Fruit fly (Drosophila melanogaster) whole organism, adult: Measurements from ENCODE around the gene simj.

Source experiments
- CG11617 ChIP-seq: fragments of 200-800 bp; sonication (Bioruptor generic); optimal IDR thresholded peaks from 2 replicates; lab custom pipeline; 2017; ENCODE audit warnings: mild to moderate bottlenecking, missing biosample characterization, missing genetic modification reagents, missing genetic modification characterization
- CG12768 ChIP-seq: fragments of 200-800 bp; sonication (Bioruptor generic); optimal IDR thresholded peaks from 2 replicates; lab custom pipeline; 2017; ENCODE audit warnings: missing biosample characterization, missing genetic modification characterization, mild to moderate bottlenecking, moderate library complexity, missing genetic modification reagents
- CG14711 ChIP-seq: fragments of 200-800 bp; sonication (Bioruptor generic); optimal IDR thresholded peaks from 2 replicates; lab custom pipeline; 2018; ENCODE audit warnings: missing biosample characterization, mild to moderate bottlenecking, missing genetic modification characterization, moderate library complexity
- CG1620 ChIP-seq: fragments of 200-800 bp; sonication (Bioruptor generic); optimal IDR thresholded peaks from 2 replicates; lab custom pipeline; 2016; ENCODE audit warnings: missing biosample characterization, missing genetic modification characterization
- CG33017 ChIP-seq: fragments of 200-800 bp; sonication (Bioruptor generic); optimal IDR thresholded peaks from 2 replicates; lab custom pipeline; 2018; ENCODE audit warnings: missing biosample characterization, mild to moderate bottlenecking, missing genetic modification characterization, moderate library complexity
- CG5204 ChIP-seq: fragments of 200-800 bp; sonication (Bioruptor generic); optimal IDR thresholded peaks from 2 replicates; lab custom pipeline; 2016; ENCODE audit warnings: missing biosample characterization, missing genetic modification characterization
- CG7045 ChIP-seq: fragments of 200-800 bp; sonication (Bioruptor generic); optimal IDR thresholded peaks from 2 replicates; lab custom pipeline; 2017; ENCODE audit warnings: missing biosample characterization, mild to moderate bottlenecking, missing genetic modification characterization
- CG7101 ChIP-seq: fragments of 200-800 bp; sonication (Bioruptor generic); optimal IDR thresholded peaks from 2 replicates; lab custom pipeline; 2018; ENCODE audit warnings: missing biosample characterization, mild to moderate bottlenecking, missing genetic modification characterization, moderate library complexity
- Clk ChIP-seq: fragments of 200-800 bp; sonication (Bioruptor generic); optimal IDR thresholded peaks from 2 replicates; lab custom pipeline; 2017; ENCODE audit warnings: missing biosample characterization, missing genetic modification characterization
- Crg-1 ChIP-seq: fragments of 200-800 bp; sonication (Bioruptor generic); optimal IDR thresholded peaks from 2 replicates; lab custom pipeline; 2016; ENCODE audit warnings: missing biosample characterization, missing genetic modification characterization
- Hr96 ChIP-seq: fragments of 200-800 bp; sonication (Bioruptor generic); optimal IDR thresholded peaks from 2 replicates; lab custom pipeline; 2016; ENCODE audit warnings: missing biosample characterization, missing genetic modification characterization
- Mnt ChIP-seq: fragments of 200-800 bp; sonication (Bioruptor generic); optimal IDR thresholded peaks from 2 replicates; lab custom pipeline; 2016; ENCODE audit warnings: missing biosample characterization, mild to moderate bottlenecking, missing genetic modification characterization
- bab1 ChIP-seq: fragments of 200-800 bp; sonication (Bioruptor generic); optimal IDR thresholded peaks from 3 replicates; lab custom pipeline; 2019; ENCODE audit warnings: missing biosample characterization, mild to moderate bottlenecking, missing genetic modification characterization, moderate library complexity
- cic ChIP-seq: fragments of 200-800 bp; sonication (Bioruptor generic); optimal IDR thresholded peaks from 2 replicates; lab custom pipeline; 2017; ENCODE audit warnings: missing biosample characterization, mild to moderate bottlenecking, missing genetic modification characterization, moderate library complexity
- cnc ChIP-seq, 2 experiments: fragments of >200 bp; optimal IDR thresholded peaks; 2 replicates each; lab custom pipeline; 2017
- kay ChIP-seq: fragments of 200-800 bp; sonication (Bioruptor generic); peaks from one replicate; lab custom pipeline; 2016; ENCODE audit warnings: missing biosample characterization, missing genetic modification characterization, borderline replicate concordance
- ovo ChIP-seq: fragments of 200-800 bp; sonication (Bioruptor generic); optimal IDR thresholded peaks from 2 replicates; lab custom pipeline; 2016; ENCODE audit warnings: missing biosample characterization, missing genetic modification characterization
- pad ChIP-seq: fragments of 200-800 bp; sonication (Bioruptor generic); optimal IDR thresholded peaks from 3 replicates; lab custom pipeline; 2017; ENCODE audit warnings: missing biosample characterization, missing genetic modification characterization, mild to moderate bottlenecking, moderate library complexity, missing genetic modification reagents
- tj ChIP-seq: fragments of 200-800 bp; sonication (Bioruptor generic); optimal IDR thresholded peaks from 3 replicates; lab custom pipeline; 2017; ENCODE audit warnings: missing biosample characterization, mild to moderate bottlenecking, missing genetic modification characterization, moderate library complexity
- toe ChIP-seq: fragments of 200-800 bp; sonication (Bioruptor generic); optimal IDR thresholded peaks from 2 replicates; lab custom pipeline; 2016; ENCODE audit warnings: missing biosample characterization, missing genetic modification characterization

The simj gene

DNA sequence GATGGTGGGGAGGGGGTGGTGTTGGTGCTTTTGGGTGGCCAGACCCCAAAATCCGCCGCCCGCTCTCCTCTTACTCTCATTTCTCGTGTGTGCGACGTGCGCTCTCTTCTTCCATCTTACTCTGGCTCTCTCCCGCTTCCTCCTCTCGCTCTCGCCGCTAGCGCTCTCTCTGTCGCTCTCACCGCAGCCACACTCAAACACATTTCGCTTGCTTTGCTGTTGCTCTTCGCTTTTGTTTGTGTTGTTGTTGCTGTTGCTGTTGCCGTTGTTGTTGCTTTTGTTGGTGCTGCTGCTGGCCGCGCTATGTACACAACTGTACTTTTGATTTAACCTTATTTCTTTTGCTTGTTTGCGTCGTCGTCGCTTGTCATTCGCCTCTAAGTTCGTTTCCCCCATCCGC is 17.3 kb downstream of the simj start:
- peak; percentile 6 for TF ChIP-seq Crg-1 (GFP tag; lab: Kevin White, UChicago)
- TF ChIP-seq CG14711 (tag; lab: Kevin White, UChicago) = peak; percentile 0
- peak; percentile 34 for TF ChIP-seq Clk (GFP tag; lab: Kevin White, UChicago)
- peak; percentile 26 for TF ChIP-seq CG33017 (tag; lab: Kevin White, UChicago)
- TF ChIP-seq CG7045 = no peak
- no peak for TF ChIP-seq toe
- no peak for TF ChIP-seq CG11617 (GFP tag; lab: Kevin White, UChicago)
- TF ChIP-seq CG12768 (GFP tag; lab: Kevin White, UChicago) = peak; percentile 18
- TF ChIP-seq cic = peak; percentile 49

- TF ChIP-seq cic (peak; percentile 95), cnc (optimal IDR thresholded peaks at IDR 0.05; lab: Kevin White, UChicago) (no peak), CG1620 (GFP tag; lab: Kevin White, UChicago) (peak; percentile 78), Hr96 (peak; percentile 85), ovo (GFP tag; lab: Kevin White, UChicago) (peak; percentile 69), CG11617 (GFP tag; lab: Kevin White, UChicago) (peak; percentile 99), CG12768 (GFP tag; lab: Kevin White, UChicago) (peak; percentile 99), tj (GFP tag; lab: Kevin White, UChicago) (peak; percentile 87), pad (peak; percentile 93), toe (peak; percentile 81), Clk (GFP tag; lab: Kevin White, UChicago) (peak; percentile 97), CG14711 (tag; lab: Kevin White, UChicago) (peak; percentile 92), CG7101 (tag; lab: Kevin White, UChicago) (peak; percentile 97), CG7045 (peak; percentile 98), CG5204 (GFP tag; lab: Kevin White, UChicago) (no peak), kay (GFP tag; lab: Kevin White, UChicago) (peak; percentile 78), bab1 (peak; percentile 90), CG33017 (tag; lab: Kevin White, UChicago) (peak; percentile 97), Crg-1 (GFP tag; lab: Kevin White, UChicago) (peak; percentile 95), Mnt (peak; percentile 90)
Observed at dm6 chr3L:10682725-10683367, 18.3 kb downstream of the simj start.

DNA sequence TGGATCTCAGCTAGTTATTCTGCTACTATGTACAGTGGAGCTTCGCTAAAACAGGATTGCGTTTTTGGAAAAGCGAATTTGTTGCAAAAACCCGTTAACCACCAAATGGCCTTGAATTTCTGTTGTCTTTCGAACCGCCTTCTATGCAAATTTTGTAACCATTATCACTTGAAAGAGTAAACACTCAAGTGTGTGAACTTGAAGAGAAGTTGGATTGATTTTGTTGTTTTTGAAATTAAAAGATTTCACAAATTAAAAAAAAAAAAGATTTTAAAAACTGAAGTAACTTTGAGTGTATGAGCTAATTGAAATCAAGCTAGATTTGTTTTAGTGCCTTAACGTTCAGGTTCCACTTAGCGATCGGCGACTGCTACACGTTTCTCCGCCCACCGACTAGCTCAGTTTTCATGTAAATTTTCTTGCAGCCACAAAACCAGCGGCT is 19.4 kb downstream of the simj start:
- peak; percentile 65 for TF ChIP-seq CG12768 (GFP tag; lab: Kevin White, UChicago)
- peak; percentile 8 for TF ChIP-seq Crg-1 (GFP tag; lab: Kevin White, UChicago)
- TF ChIP-seq pad = peak; percentile 35
- no peak for TF ChIP-seq toe
- peak; percentile 7 for TF ChIP-seq cic
- peak; percentile 51 for TF ChIP-seq CG33017 (tag; lab: Kevin White, UChicago)
- no peak for TF ChIP-seq CG5204 (GFP tag; lab: Kevin White, UChicago)
- TF ChIP-seq kay (GFP tag; lab: Kevin White, UChicago) = no peak
- TF ChIP-seq tj (GFP tag; lab: Kevin White, UChicago) = peak; percentile 4
- peak; percentile 52 for TF ChIP-seq CG7045
- no peak for TF ChIP-seq Hr96
- TF ChIP-seq Mnt = no peak
- TF ChIP-seq CG11617 (GFP tag; lab: Kevin White, UChicago) = peak; percentile 58
- TF ChIP-seq CG7101 (tag; lab: Kevin White, UChicago) = peak; percentile 46
- TF ChIP-seq bab1 = peak; percentile 61
- TF ChIP-seq CG1620 (GFP tag; lab: Kevin White, UChicago) = no peak
- peak; percentile 2 for TF ChIP-seq Clk (GFP tag; lab: Kevin White, UChicago)
- no peak for TF ChIP-seq ovo (GFP tag; lab: Kevin White, UChicago)
- no peak for TF ChIP-seq CG14711 (tag; lab: Kevin White, UChicago)
- TF ChIP-seq cnc (optimal IDR thresholded peaks at IDR 0.05; lab: Kevin White, UChicago) = no peak

DNA sequence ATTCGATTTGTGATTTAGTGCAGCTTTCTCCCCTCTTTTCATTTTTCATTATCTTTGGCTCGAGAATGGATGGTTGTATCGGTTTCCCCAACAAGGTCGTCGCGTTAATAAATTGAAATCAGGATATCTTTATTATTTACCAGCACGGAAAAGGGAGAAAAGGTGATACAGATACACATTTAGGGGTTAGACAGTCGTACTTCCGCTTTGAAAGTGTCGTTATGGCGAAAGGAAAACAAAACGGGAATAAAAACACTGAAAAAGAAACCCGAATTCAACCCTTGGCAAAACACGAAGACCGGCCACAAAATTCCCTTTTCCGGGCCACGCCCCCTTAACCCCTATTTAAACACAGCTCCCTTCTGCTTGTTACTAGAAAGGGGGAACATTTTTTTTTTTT is 20.0 kb downstream of the simj start:
- TF ChIP-seq cnc (optimal IDR thresholded peaks at IDR 0.05; lab: Kevin White, UChicago) (no peak), Clk (GFP tag; lab: Kevin White, UChicago) (no peak), Hr96 (no peak), pad (no peak), Mnt (no peak)

- TF ChIP-seq cnc (optimal IDR thresholded peaks at IDR 0.05; lab: Kevin White, UChicago) = no peak
- TF ChIP-seq Mnt = no peak
- TF ChIP-seq Hr96 = no peak
Observed at dm6 chr3L:10686625-10687024, 22.1 kb downstream of the simj start.

DNA sequence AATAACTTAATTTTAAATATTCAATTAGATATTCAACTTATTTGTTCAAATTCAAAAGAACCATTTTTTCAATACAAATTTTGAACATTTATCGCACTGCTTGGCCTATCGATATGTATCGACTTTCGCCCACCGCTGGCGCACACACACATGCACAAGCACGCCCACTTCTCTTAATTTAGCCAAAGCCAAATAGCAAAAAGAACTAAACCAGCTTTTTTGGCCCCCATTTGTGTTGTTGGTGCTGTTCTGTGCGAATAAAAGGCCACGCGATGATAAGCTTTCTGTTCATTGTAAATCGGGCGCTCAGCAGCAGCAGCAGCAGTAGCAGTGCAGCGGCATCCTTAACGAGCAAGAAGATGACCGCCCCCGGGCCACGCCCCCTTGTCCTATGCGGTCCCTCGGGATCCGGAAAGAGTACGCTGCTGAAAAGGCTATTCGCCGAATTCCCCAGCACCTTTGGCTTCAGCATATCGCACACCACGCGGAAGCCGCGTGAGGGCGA is 26.4 kb downstream of the simj start, which contains the start of gene CG11811:
Gene CG11811, plus strand, starts transcription at position 121 of the 505 bp plus-strand sequence.
- TF ChIP-seq bab1 (peak; percentile 26), pad (no peak), CG11617 (GFP tag; lab: Kevin White, UChicago) (no peak), cic (peak; percentile 33), cnc (optimal IDR thresholded peaks at IDR 0.05; lab: Kevin White, UChicago) (no peak), CG5204 (GFP tag; lab: Kevin White, UChicago) (no peak), Mnt (peak; percentile 33), CG33017 (tag; lab: Kevin White, UChicago) (no peak), toe (no peak), tj (GFP tag; lab: Kevin White, UChicago) (no peak)
